Worm (Caenorhabditis elegans) whole organism, L4 larva: ENCODE measurements around the gene F54F2.6.

Source experiments
- T20F7.1 ChIP-seq: fragments of 200-800 bp; sonication (Bioruptor generic); optimal IDR thresholded peaks from 2 replicates; lab custom pipeline; 2018; ENCODE audit warnings: mild to moderate bottlenecking, missing genetic modification characterization, missing compliant biosample characterization
- ces-1 ChIP-seq: fragments of 150-350 bp; sonication (generic microtip); optimal IDR thresholded peaks from 4 replicates; lab custom pipeline; 2014; ENCODE audit warnings: missing biosample characterization, missing genetic modification reagents, missing genetic modification characterization
- madf-9 ChIP-seq: fragments of 200-800 bp; sonication (Bioruptor generic); conservative IDR thresholded peaks from 2 replicates; pipeline ENCODE4 v1.3.6; 2022; ENCODE audit warnings: missing genetic modification reagents, missing genetic modification characterization, missing compliant biosample characterization
- nhr-237 ChIP-seq: sonication (generic microtip); optimal IDR thresholded peaks from 2 replicates; lab custom pipeline; 2017; ENCODE audit warnings: missing biosample characterization, missing genetic modification characterization
- nhr-25 ChIP-seq: sonication (generic microtip); optimal IDR thresholded peaks from 2 replicates; lab custom pipeline; 2017; ENCODE audit warnings: missing genetic modification characterization, mild to moderate bottlenecking, missing compliant biosample characterization, antibody characterized with exemption, moderate library complexity, borderline replicate concordance; ENCODE audit not compliant: insufficient read depth
- pqm-1 ChIP-seq: sonication (generic microtip); optimal IDR thresholded peaks from 2 replicates; lab custom pipeline; 2017; ENCODE audit warnings: missing biosample characterization, missing genetic modification characterization
- unc-130 ChIP-seq: sonication (generic microtip); optimal IDR thresholded peaks from 2 replicates; lab custom pipeline; 2016; ENCODE audit warnings: missing genetic modification reagents, missing genetic modification characterization, missing compliant biosample characterization
- unc-39 ChIP-seq: sonication (generic microtip); optimal IDR thresholded peaks from 2 replicates; lab custom pipeline; 2017; ENCODE audit warnings: missing biosample characterization, missing genetic modification characterization
- zag-1 ChIP-seq: fragments of 150-350 bp; optimal IDR thresholded peaks from 2 replicates; lab custom pipeline; 2014; ENCODE audit warnings: missing biosample characterization, missing genetic modification characterization

- TF ChIP-seq ces-1 (GFP tag; lab: Kevin White, UChicago) (no peak), T20F7.1 (GFP tag; lab: Kevin White, UChicago) (no peak), nhr-237 (tag; lab: Kevin White, UChicago) (no peak), unc-130 (GFP tag; lab: Kevin White, UChicago) (no peak), pqm-1 (tag; lab: Kevin White, UChicago) (no peak), madf-9 (GFP tag; lab: Robert Waterston, UW) (no peak), nhr-25 (tag; lab: Kevin White, UChicago) (peak; percentile 17), unc-39 (tag; lab: Kevin White, UChicago) (no peak), zag-1 (tag; lab: Kevin White, UChicago) (no peak)
Measured at ce11 chrIII:8800796-8801083, 239 bp upstream of the F54F2.6 start.
